Fruit fly (Drosophila melanogaster): ENCODE data around the gene CG33272.

The CG33272 gene

DNA sequence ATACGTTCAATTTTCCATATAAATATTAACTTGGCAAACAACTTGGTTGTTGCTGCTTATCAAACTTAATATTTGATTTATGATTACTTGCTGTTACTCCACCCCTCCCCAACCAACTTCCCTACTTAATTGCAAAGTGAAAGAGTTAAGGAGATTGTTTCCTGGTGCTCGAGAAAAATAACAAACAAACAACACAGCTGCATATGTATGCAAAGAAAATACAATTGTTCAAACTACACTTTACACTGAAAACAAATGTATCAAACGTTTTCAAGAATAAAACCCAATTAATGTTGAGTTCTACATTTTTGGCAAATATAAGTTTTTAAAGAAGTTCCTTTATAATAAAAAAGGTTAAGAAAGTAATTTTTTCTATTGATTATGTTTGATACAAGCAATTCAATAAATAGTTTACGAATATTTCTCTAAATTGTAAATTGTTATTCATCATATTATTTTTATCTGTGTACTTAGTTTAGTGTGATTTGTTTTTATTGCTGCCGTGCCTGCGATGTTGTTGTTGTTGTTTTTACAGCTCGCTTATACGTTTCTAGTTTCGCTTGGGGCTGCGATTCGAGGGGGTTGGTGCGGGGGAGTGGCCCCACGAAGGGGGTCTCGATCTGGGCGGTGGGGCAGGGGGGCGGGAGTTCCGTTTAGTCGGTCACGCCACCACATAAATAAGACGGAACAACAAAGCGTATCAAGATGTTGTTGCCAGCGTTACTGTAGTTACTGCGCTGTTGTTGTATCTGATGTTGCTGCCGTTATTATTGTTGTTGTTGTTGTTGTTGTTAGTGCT, 45.5 kb upstream of the CG33272 start (continued):
- TF ChIP-seq fru (optimal IDR thresholded peaks at IDR 0.05) (no peak), CG7786 (GFP tag; optimal IDR thresholded peaks at IDR 0.05) (peak; percentile 5), tgo (GFP tag; IDR thresholded peaks at IDR 0.05) (peak; percentile 53; the same call in 2 of the 3 replicates), pnt (GFP tag; optimal IDR thresholded peaks at IDR 0.05) (peak; percentile 38), Meics (GFP tag; optimal IDR thresholded peaks at IDR 0.05) (peak; percentile 79), CG15479 (GFP tag; optimal IDR thresholded peaks at IDR 0.05) (no peak), Eip74EF (GFP tag; optimal IDR thresholded peaks at IDR 0.05) (peak in 1 of 2 experiments; percentile 87), Hsf (GFP tag; optimal IDR thresholded peaks at IDR 0.05) (peak; percentile 57), Hr78 (GFP tag; optimal IDR thresholded peaks at IDR 0.05) (peak in 1 of 2 experiments; percentile 34), Sox100B (GFP tag; optimal IDR thresholded peaks at IDR 0.05) (peak; percentile 79), CG17829 (tag; optimal IDR thresholded peaks at IDR 0.05) (peak; percentile 83), CG17359 (tag; optimal IDR thresholded peaks at IDR 0.05) (peak; percentile 82), Opbp (GFP tag; IDR thresholded peaks at IDR 0.05; ENCODE audit: partially characterized antibody) (0 out of 3 replicates have a peak, but pooled peaks have one; percentile 24), fd96Cb (tag; optimal IDR thresholded peaks at IDR 0.05) (peak; percentile 78), CG3281 (GFP tag; optimal IDR thresholded peaks at IDR 0.05) (peak; percentile 69), Sox102F (GFP tag; optimal IDR thresholded peaks at IDR 0.05) (peak; percentile 91), lmd (GFP tag; IDR thresholded peaks at IDR 0.05) (peak; percentile 66), Hr3 (GFP tag; optimal IDR thresholded peaks at IDR 0.05) (peak; percentile 67), CG7372 (GFP tag; IDR thresholded peaks at IDR 0.05) (no peak), disco-r (GFP tag; optimal IDR thresholded peaks at IDR 0.05) (peak; percentile 41), CG32772 (GFP tag; IDR thresholded peaks at IDR 0.05) (peak; percentile 46; the same call in 1 of the 2 replicates), CG31388 (GFP tag; optimal IDR thresholded peaks at IDR 0.05) (no peak), Fer1 (GFP tag; optimal IDR thresholded peaks at IDR 0.05) (peak; percentile 41), Dek (tag; optimal IDR thresholded peaks at IDR 0.05) (peak; percentile 64), crp (GFP tag; optimal IDR thresholded peaks at IDR 0.05) (peak in 1 of 2 experiments; percentile 0), CG2712 (tag; optimal IDR thresholded peaks at IDR 0.05) (peak; percentile 90), CG9215 (GFP tag; IDR thresholded peaks at IDR 0.05) (peak; percentile 29; the same call in 1 of the 2 replicates), tna (GFP tag; IDR thresholded peaks at IDR 0.05; ENCODE audit: partially characterized antibody) (no peak), NfI (GFP tag; optimal IDR thresholded peaks at IDR 0.05) (peak; percentile 39)

dm6 chr3L:11554796-11555195, 44.4 kb upstream of the CG33272 start:
- no peak for TF ChIP-seq CG11398 (GFP tag; optimal IDR thresholded peaks at IDR 0.05)
- TF ChIP-seq YL-1 (GFP tag; optimal IDR thresholded peaks at IDR 0.05): no peak
- TF ChIP-seq CG12071 (GFP tag; optimal IDR thresholded peaks at IDR 0.05): no peak
- peak; percentile 75 for TF ChIP-seq Neu2 (GFP tag; optimal IDR thresholded peaks at IDR 0.05; ENCODE audit: borderline replicate concordance)
- peak; percentile 20 for TF ChIP-seq pros (GFP tag; optimal IDR thresholded peaks at IDR 0.05)
- TF ChIP-seq Myb (GFP tag; optimal IDR thresholded peaks at IDR 0.05): no peak
- no peak for TF ChIP-seq luna (GFP tag; optimal IDR thresholded peaks at IDR 0.05)
- no peak for TF ChIP-seq Lim3 (GFP tag; IDR thresholded peaks at IDR 0.05)
- no peak for TF ChIP-seq CG8290 (GFP tag; optimal IDR thresholded peaks at IDR 0.05)
- peak in 1 of 2 experiments; percentile 15 for TF ChIP-seq CG8290 (tag; optimal IDR thresholded peaks at IDR 0.05)
- no peak for TF ChIP-seq zen2 (GFP tag; IDR thresholded peaks at IDR 0.05; ENCODE audit: partially characterized antibody)
- no peak for TF ChIP-seq crol (GFP tag; IDR thresholded peaks at IDR 0.05)
- no peak for TF ChIP-seq CG16813 (GFP tag; IDR thresholded peaks at IDR 0.05; ENCODE audit: partially characterized antibody)
- no peak for TF ChIP-seq CG6689 (GFP tag; IDR thresholded peaks at IDR 0.05)
- TF ChIP-seq HmgZ (tag; optimal IDR thresholded peaks at IDR 0.05): no peak
- TF ChIP-seq sr (GFP tag; IDR thresholded peaks at IDR 0.05): peak; percentile 34; the same call in 1 of the 3 replicates
- TF ChIP-seq CG18476 (GFP tag; optimal IDR thresholded peaks at IDR 0.05): no peak
- no peak for TF ChIP-seq CG15011 (GFP tag; optimal IDR thresholded peaks at IDR 0.05)
- TF ChIP-seq CG1792 (GFP tag; optimal IDR thresholded peaks at IDR 0.05): no peak
- TF ChIP-seq CG30431 (GFP tag; optimal IDR thresholded peaks at IDR 0.05): no peak
- no peak for TF ChIP-seq CG6272 (GFP tag; IDR thresholded peaks at IDR 0.05)
